Worm (Caenorhabditis elegans): ENCODE data around the gene C30G12.4.

The C30G12.4 gene

DNA sequence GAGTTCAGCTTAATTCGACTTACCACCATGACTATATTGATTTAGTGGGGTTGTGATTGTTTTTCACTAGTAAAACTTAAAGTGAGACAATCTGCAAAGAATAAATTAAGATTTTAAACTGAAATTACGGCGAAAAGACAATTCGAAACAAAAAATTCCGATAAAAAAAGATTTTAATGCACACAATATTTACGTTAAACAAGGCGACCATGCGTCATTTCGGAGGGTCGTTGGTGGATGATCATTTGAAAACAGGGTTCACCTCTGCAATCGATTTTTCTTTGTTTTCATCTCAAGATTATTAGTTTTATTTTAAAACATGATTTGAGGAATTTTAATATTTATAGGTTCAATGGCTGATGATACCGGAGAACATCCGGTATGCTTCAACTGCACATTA, 8.9 kb upstream of the C30G12.4 start, which contains the start of gene lsm-4 (continued):
- TF ChIP-seq dsc-1 (tag; optimal IDR thresholded peaks at IDR 0.05) (no peak), ztf-4 (tag; optimal IDR thresholded peaks at IDR 0.05) (no peak), ztf-11 (tag; optimal IDR thresholded peaks at IDR 0.05) (no peak), fos-1 (tag; optimal IDR thresholded peaks at IDR 0.05) (no peak), tlp-1 (tag; optimal IDR thresholded peaks at IDR 0.05) (no peak), lir-3 (tag; optimal IDR thresholded peaks at IDR 0.05; ENCODE audit: poor library complexity) (no peak), lin-13 (GFP tag; optimal IDR thresholded peaks at IDR 0.05) (no peak), fkh-4 (tag; optimal IDR thresholded peaks at IDR 0.05; ENCODE audit: borderline replicate concordance) (no peak), mep-1 (tag; optimal IDR thresholded peaks at IDR 0.05) (peak; percentile 2), alr-1 (tag; optimal IDR thresholded peaks at IDR 0.05; ENCODE audit: borderline replicate concordance) (no peak), zag-1 (tag; optimal IDR thresholded peaks at IDR 0.05) (no peak), ama-1 (optimal IDR thresholded peaks at IDR 0.05) (no peak), pax-3 (tag; optimal IDR thresholded peaks at IDR 0.05) (no peak), lsy-2 (tag; optimal IDR thresholded peaks at IDR 0.05) (peak in 1 of 2 experiments; percentile 12), mef-2 (tag; optimal IDR thresholded peaks at IDR 0.05) (no peak), lin-35 (GFP tag; optimal IDR thresholded peaks at IDR 0.05) (peak in 1 of 2 experiments; percentile 27), Y116A8C.19 (tag; optimal IDR thresholded peaks at IDR 0.05; ENCODE audit: borderline replicate concordance) (no peak), pqm-1 (tag; optimal IDR thresholded peaks at IDR 0.05) (no peak), nhr-77 (tag; optimal IDR thresholded peaks at IDR 0.05) (no peak), jun-1 (tag; optimal IDR thresholded peaks at IDR 0.05) (no peak), C04F5.9 (tag; optimal IDR thresholded peaks at IDR 0.05) (no peak), ceh-88 (GFP tag; IDR thresholded peaks at IDR 0.05) (no peak), unc-30 (tag; optimal IDR thresholded peaks at IDR 0.05) (no peak), unc-86 (tag; optimal IDR thresholded peaks at IDR 0.05) (no peak), blmp-1 (tag; optimal IDR thresholded peaks at IDR 0.05) (peak; percentile 28), isw-1 (GFP tag; IDR thresholded peaks at IDR 0.05) (no peak), nhr-71 (tag; optimal IDR thresholded peaks at IDR 0.05) (no peak), nhr-76 (tag; optimal IDR thresholded peaks at IDR 0.05) (no peak), F16B12.6 (tag; optimal IDR thresholded peaks at IDR 0.05) (no peak), C16A3.4 (tag; optimal IDR thresholded peaks at IDR 0.05) (peak; percentile 6), ces-1 (GFP tag; optimal IDR thresholded peaks at IDR 0.05) (no peak), rnt-1 (tag; optimal IDR thresholded peaks at IDR 0.05) (no peak), zip-4 (GFP tag; optimal IDR thresholded peaks at IDR 0.05) (no peak), hlh-4 (tag; optimal IDR thresholded peaks at IDR 0.05) (no peak), swsn-7 (tag; optimal IDR thresholded peaks at IDR 0.05) (no peak), ceh-90 (tag; optimal IDR thresholded peaks at IDR 0.05) (no peak), ets-5 (GFP tag; IDR thresholded peaks at IDR 0.05) (no peak), nhr-47 (tag; optimal IDR thresholded peaks at IDR 0.05) (no peak), ceh-8 (GFP tag; optimal IDR thresholded peaks at IDR 0.05) (no peak)

DNA sequence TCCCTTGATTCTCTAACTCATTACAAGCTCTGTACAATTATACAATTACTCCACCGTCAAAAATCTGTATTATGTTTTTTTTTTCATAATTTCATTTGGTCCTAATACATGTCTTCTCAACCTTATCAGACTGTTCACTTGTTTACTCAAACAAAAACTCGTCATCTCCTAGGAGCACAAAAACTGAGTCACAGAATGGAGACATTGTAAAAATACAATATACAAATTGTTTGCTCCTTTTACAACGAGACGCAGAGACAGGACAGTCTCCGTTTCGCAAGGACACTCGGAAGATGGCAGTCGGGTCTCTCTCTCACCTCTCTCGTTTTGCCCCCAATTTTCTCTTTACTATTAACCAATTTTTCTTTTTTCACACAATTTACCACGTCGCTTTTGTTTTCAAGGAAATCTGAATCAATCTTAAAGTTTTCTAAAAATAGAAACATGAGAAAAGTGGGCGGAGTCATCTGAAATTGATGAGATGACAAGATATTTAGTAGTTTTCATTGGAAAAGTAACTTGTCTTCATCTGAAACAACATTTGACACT, 6.3 kb upstream of the C30G12.4 start, which contains the start of gene F32A5.8:
TSS of gene F32A5.8 (plus strand) at position 499 of the 549 bp plus-strand sequence.
- no peak for TF ChIP-seq lsy-2 (tag; optimal IDR thresholded peaks at IDR 0.05)
- peak; percentile 14 for TF ChIP-seq lir-3 (tag; optimal IDR thresholded peaks at IDR 0.05; ENCODE audit: poor library complexity)
- no peak for TF ChIP-seq jun-1 (tag; optimal IDR thresholded peaks at IDR 0.05)
- TF ChIP-seq fkh-10 (GFP tag; optimal IDR thresholded peaks at IDR 0.05), result no peak
- TF ChIP-seq grh-1 (GFP tag; IDR thresholded peaks at IDR 0.05), result no peak
- TF ChIP-seq ceh-82 (tag; optimal IDR thresholded peaks at IDR 0.05), result no peak
- no peak for TF ChIP-seq efl-3 (GFP tag; optimal IDR thresholded peaks at IDR 0.05)
- TF ChIP-seq lin-15B (tag; optimal IDR thresholded peaks at IDR 0.05), result no peak
- no peak for TF ChIP-seq unc-98 (GFP tag; IDR thresholded peaks at IDR 0.05)
- peak; percentile 3 for TF ChIP-seq blmp-1 (tag; optimal IDR thresholded peaks at IDR 0.05)
- peak in 1 of 2 experiments; percentile 30 for TF ChIP-seq lin-35 (GFP tag; optimal IDR thresholded peaks at IDR 0.05)
- no peak for TF ChIP-seq fkh-4 (tag; optimal IDR thresholded peaks at IDR 0.05; ENCODE audit: borderline replicate concordance)
- no peak for TF ChIP-seq C16A3.4 (tag; optimal IDR thresholded peaks at IDR 0.05)
- TF ChIP-seq sox-4 (tag; optimal IDR thresholded peaks at IDR 0.05), result no peak
- TF ChIP-seq fos-1 (tag; optimal IDR thresholded peaks at IDR 0.05), result no peak
- peak; percentile 58 for TF ChIP-seq elt-2 (tag; optimal IDR thresholded peaks at IDR 0.05)
- no peak for TF ChIP-seq mef-2 (tag; optimal IDR thresholded peaks at IDR 0.05)
- TF ChIP-seq tbx-2 (tag; optimal IDR thresholded peaks at IDR 0.05), result no peak
- TF ChIP-seq unc-30 (tag; optimal IDR thresholded peaks at IDR 0.05), result no peak
- TF ChIP-seq nhr-19 (GFP tag; conservative IDR thresholded peaks at IDR 0.05), result no peak
- no peak for TF ChIP-seq lin-14 (GFP tag; optimal IDR thresholded peaks at IDR 0.05)
- no peak for TF ChIP-seq ces-1 (GFP tag; optimal IDR thresholded peaks at IDR 0.05)
- TF ChIP-seq snu-23 (GFP tag; optimal IDR thresholded peaks at IDR 0.05), result no peak
- peak; percentile 23 for TF ChIP-seq nhr-77 (tag; optimal IDR thresholded peaks at IDR 0.05)
- TF ChIP-seq dsc-1 (tag; optimal IDR thresholded peaks at IDR 0.05), result no peak
- TF ChIP-seq nhr-71 (tag; optimal IDR thresholded peaks at IDR 0.05), result no peak
- TF ChIP-seq hlh-4 (tag; optimal IDR thresholded peaks at IDR 0.05), result no peak
- TF ChIP-seq ceh-90 (tag; optimal IDR thresholded peaks at IDR 0.05), result no peak

All from whole organism, L1 larva.